Worm (Caenorhabditis elegans) whole organism, late embryonic: ENCODE measurements around the gene islo-1.

Source experiments
- F13H6.1 ChIP-seq: sonication (generic microtip); optimal IDR thresholded peaks from 2 replicates; lab custom pipeline; 2016; ENCODE audit warnings: missing genetic modification characterization, missing compliant biosample characterization
- K02D7.2 ChIP-seq: sonication (generic microtip); optimal IDR thresholded peaks from 2 replicates; lab custom pipeline; 2017; ENCODE audit warnings: mild to moderate bottlenecking, missing genetic modification characterization, missing compliant biosample characterization
- Y22D7AL.16 ChIP-seq: sonication (generic microtip); optimal IDR thresholded peaks from 2 replicates; lab custom pipeline; 2016; ENCODE audit warnings: missing genetic modification characterization, missing compliant biosample characterization
- ama-1 ChIP-seq: fragments of 150-350 bp; optimal IDR thresholded peaks from 2 replicates; lab custom pipeline; 2014
- ceh-31 ChIP-seq: sonication (generic microtip); optimal IDR thresholded peaks from 2 replicates; lab custom pipeline; 2016; ENCODE audit warnings: missing genetic modification characterization, missing compliant biosample characterization
- ceh-45 ChIP-seq: fragments of 200-800 bp; sonication (Bioruptor generic); IDR thresholded peaks from 2 replicates; pipeline ENCODE4 v1.3.6; 2022; ENCODE audit warnings: missing genetic modification reagents, missing genetic modification characterization, missing compliant biosample characterization
- che-1 ChIP-seq: sonication (generic microtip); optimal IDR thresholded peaks from 2 replicates; lab custom pipeline; 2016; ENCODE audit warnings: mild to moderate bottlenecking, missing genetic modification characterization, missing compliant biosample characterization
- dmd-4 ChIP-seq: sonication (generic microtip); optimal IDR thresholded peaks from 2 replicates; lab custom pipeline; 2016; ENCODE audit warnings: borderline replicate concordance, missing genetic modification characterization, missing compliant biosample characterization
- elt-2 ChIP-seq: sonication (generic microtip); optimal IDR thresholded peaks from 2 replicates; lab custom pipeline; 2016; ENCODE audit warnings: missing genetic modification reagents, missing genetic modification characterization, missing compliant biosample characterization
- ets-4 ChIP-seq: sonication (generic microtip); optimal IDR thresholded peaks from 2 replicates; lab custom pipeline; 2016; ENCODE audit warnings: missing genetic modification characterization, missing compliant biosample characterization
- eyg-1 ChIP-seq: sonication (generic microtip); optimal IDR thresholded peaks from 2 replicates; lab custom pipeline; 2016; ENCODE audit warnings: missing genotype, missing genetic modification characterization, missing compliant biosample characterization
- fax-1 ChIP-seq: sonication (generic microtip); optimal IDR thresholded peaks from 2 replicates; lab custom pipeline; 2016; ENCODE audit warnings: missing genotype, missing genetic modification characterization, missing compliant biosample characterization
- gmeb-2 ChIP-seq: sonication (generic microtip); optimal IDR thresholded peaks from 2 replicates; lab custom pipeline; 2016; ENCODE audit warnings: missing genetic modification characterization, inconsistent platforms, missing compliant biosample characterization
- hlh-13 ChIP-seq: fragments of 200-800 bp; sonication (Bioruptor generic); optimal IDR thresholded peaks from 2 replicates; lab custom pipeline; 2018; ENCODE audit warnings: mild to moderate bottlenecking, missing genetic modification characterization, missing compliant biosample characterization
- hlh-6 ChIP-seq: sonication (generic microtip); optimal IDR thresholded peaks from 2 replicates; lab custom pipeline; 2016; ENCODE audit warnings: missing genotype, missing genetic modification characterization, missing compliant biosample characterization
- hlh-8 ChIP-seq: sonication (generic microtip); optimal IDR thresholded peaks from 2 replicates; lab custom pipeline; 2016; ENCODE audit warnings: missing genotype, missing genetic modification characterization, missing compliant biosample characterization
- lim-6 ChIP-seq: sonication (generic microtip); optimal IDR thresholded peaks from 2 replicates; lab custom pipeline; 2016; ENCODE audit warnings: missing genetic modification characterization, missing compliant biosample characterization
- nfya-1 ChIP-seq: sonication (generic microtip); optimal IDR thresholded peaks from 2 replicates; lab custom pipeline; 2017; ENCODE audit warnings: missing genetic modification characterization, mild to moderate bottlenecking, missing compliant biosample characterization, antibody characterized with exemption, moderate library complexity
- nhr-11 ChIP-seq: fragments of 150-350 bp; optimal IDR thresholded peaks from 2 replicates; lab custom pipeline; 2014; ENCODE audit warnings: missing biosample characterization, missing genetic modification characterization
- nhr-232 ChIP-seq: sonication (generic microtip); optimal IDR thresholded peaks from 2 replicates; lab custom pipeline; 2016; ENCODE audit warnings: missing genetic modification characterization, missing compliant biosample characterization
- odd-2 ChIP-seq: sonication (generic microtip); optimal IDR thresholded peaks from 2 replicates; lab custom pipeline; 2017; ENCODE audit warnings: antibody characterized with exemption, mild to moderate bottlenecking, missing genetic modification characterization, missing compliant biosample characterization
- pag-3 ChIP-seq: sonication (generic microtip); optimal IDR thresholded peaks from 2 replicates; lab custom pipeline; 2016; ENCODE audit warnings: missing compliant biosample characterization, missing genetic modification characterization, borderline replicate concordance
- pat-9 ChIP-seq: fragments of 200-800 bp; sonication (Bioruptor generic); optimal IDR thresholded peaks from 2 replicates; lab custom pipeline; 2018; ENCODE audit warnings: mild to moderate bottlenecking, missing genetic modification characterization, moderate library complexity, missing compliant biosample characterization
- pax-1 ChIP-seq: fragments of 150-350 bp; optimal IDR thresholded peaks from 2 replicates; lab custom pipeline; 2014; ENCODE audit warnings: missing biosample characterization, missing genetic modification characterization
- pha-4 ChIP-seq: fragments of 150-350 bp; optimal IDR thresholded peaks from 2 replicates; lab custom pipeline; 2018; ENCODE audit warnings: missing biosample characterization, missing genetic modification reagents, missing genetic modification characterization
- pqm-1 ChIP-seq: sonication (generic microtip); optimal IDR thresholded peaks from 2 replicates; lab custom pipeline; 2016; ENCODE audit warnings: missing genetic modification characterization, missing compliant biosample characterization
- tbx-7 ChIP-seq: sonication (generic microtip); optimal IDR thresholded peaks from 2 replicates; lab custom pipeline; 2016; ENCODE audit warnings: missing genotype, missing genetic modification characterization, missing compliant biosample characterization
- ttx-3 ChIP-seq: sonication (generic microtip); optimal IDR thresholded peaks from 2 replicates; lab custom pipeline; 2016; ENCODE audit warnings: missing genetic modification reagents, missing genetic modification characterization, missing compliant biosample characterization
- unc-42 ChIP-seq: sonication (generic microtip); optimal IDR thresholded peaks from 2 replicates; lab custom pipeline; 2016; ENCODE audit warnings: missing genotype, missing genetic modification characterization, missing compliant biosample characterization
- unc-55 ChIP-seq: sonication (generic microtip); optimal IDR thresholded peaks from 2 replicates; lab custom pipeline; 2017; ENCODE audit warnings: missing biosample characterization, missing genetic modification reagents, missing genetic modification characterization
- unc-86 ChIP-seq: sonication (generic microtip); optimal IDR thresholded peaks from 2 replicates; lab custom pipeline; 2016; ENCODE audit warnings: missing genetic modification characterization, missing compliant biosample characterization
- ztf-16 ChIP-seq: sonication (generic microtip); optimal IDR thresholded peaks from 2 replicates; lab custom pipeline; 2017; ENCODE audit warnings: missing genetic modification characterization, missing compliant biosample characterization

The islo-1 gene

ce11 chrIV:8091539-8091938, 44.6 kb upstream of the islo-1 start:
- TF ChIP-seq odd-2 (tag; lab: Kevin White, UChicago) (no peak), ceh-45 (GFP tag; lab: Robert Waterston, UW) (no peak), hlh-6 (no peak)

ce11 chrIV:8096375-8096774, 39.8 kb upstream of the islo-1 start:
- TF ChIP-seq nhr-232, result no peak
- TF ChIP-seq unc-42 (tag; lab: Kevin White, UChicago), result peak; percentile 7

ce11 chrIV:8099601-8100000, 36.6 kb upstream of the islo-1 start, which contains the start of gene Y42H9AR.2:
Gene Y42H9AR.2, plus strand, starts transcription at chrIV:8099901.
- TF ChIP-seq ama-1 (lab: Kevin White, UChicago), result no peak
- TF ChIP-seq ceh-31 (tag; lab: Kevin White, UChicago), result no peak
- TF ChIP-seq pha-4 (tag; lab: Kevin White, UChicago), result no peak
- TF ChIP-seq K02D7.2 (tag; lab: Kevin White, UChicago), result no peak
- TF ChIP-seq ttx-3 (tag; lab: Kevin White, UChicago), result no peak
- TF ChIP-seq pqm-1 (tag; lab: Kevin White, UChicago), result no peak
- no peak for TF ChIP-seq unc-86
- no peak for TF ChIP-seq hlh-8 (tag; lab: Kevin White, UChicago)

- TF ChIP-seq elt-2 (tag; lab: Kevin White, UChicago) (peak; percentile 82), nhr-11 (tag; lab: Kevin White, UChicago) (no peak)
Measured at ce11 chrIV:8102231-8102630, 34.0 kb upstream of the islo-1 start, which contains the start of gene Y42H9AR.5. Gene Y42H9AR.5, plus strand, starts transcription at chrIV:8102531.

- TF ChIP-seq elt-2 (tag; lab: Kevin White, UChicago), result no peak
- TF ChIP-seq unc-55 (GFP tag; lab: Kevin White, UChicago), result peak; percentile 28
- TF ChIP-seq F13H6.1 (tag; lab: Kevin White, UChicago), result no peak
- TF ChIP-seq, all 69 proteins: peak for 1
Measured at ce11 chrIV:8103196-8103595, 33.0 kb upstream of the islo-1 start.

- TF ChIP-seq lim-6 (tag; lab: Kevin White, UChicago), result no peak
- no peak for TF ChIP-seq gmeb-2 (tag; lab: Kevin White, UChicago)
- no peak for TF ChIP-seq hlh-8 (tag; lab: Kevin White, UChicago)
- TF ChIP-seq nhr-11 (tag; lab: Kevin White, UChicago), result no peak
- no peak for TF ChIP-seq ztf-16 (tag; lab: Kevin White, UChicago)
- no peak for TF ChIP-seq pag-3
- TF ChIP-seq tbx-7 (tag; lab: Kevin White, UChicago), result no peak
- TF ChIP-seq fax-1 (tag; lab: Kevin White, UChicago), result no peak
- TF ChIP-seq ceh-45 (GFP tag; lab: Robert Waterston, UW), result no peak
- no peak for TF ChIP-seq Y22D7AL.16 (tag; lab: Kevin White, UChicago)
- TF ChIP-seq pha-4 (tag; lab: Kevin White, UChicago), result no peak
- TF ChIP-seq pat-9 (tag; lab: Kevin White, UChicago), result no peak
- TF ChIP-seq F13H6.1 (tag; lab: Kevin White, UChicago), result no peak
- TF ChIP-seq ets-4 (tag; lab: Kevin White, UChicago), result no peak
- TF ChIP-seq nfya-1 (tag; lab: Kevin White, UChicago), result no peak
- TF ChIP-seq eyg-1 (tag; lab: Kevin White, UChicago), result no peak
- TF ChIP-seq, all 69 proteins: peak for 0
Measured at ce11 chrIV:8105083-8105482, 31.1 kb upstream of the islo-1 start.

- TF ChIP-seq hlh-13 (GFP tag; lab: Kevin White, UChicago) (no peak), che-1 (tag; lab: Kevin White, UChicago) (no peak), pat-9 (tag; lab: Kevin White, UChicago) (no peak), dmd-4 (tag; lab: Kevin White, UChicago) (no peak), gmeb-2 (tag; lab: Kevin White, UChicago) (no peak), pax-1 (no peak)
- TF ChIP-seq, all 69 proteins: peak for 0
Measured at ce11 chrIV:8107502-8107901, 28.7 kb upstream of the islo-1 start, which contains the start of gene rabs-5. Gene rabs-5, minus strand, starts transcription at chrIV:8107602.
